Fruit fly (Drosophila melanogaster) whole organism, prepupa: ENCODE measurements around the gene btl.

Experiments
- CG6163 ChIP-seq: fragments of 200-800 bp; sonication (Bioruptor generic); IDR thresholded peaks from 3 replicates; pipeline ENCODE4 v1.3.6; 2022; ENCODE audit warnings: missing biosample characterization, missing genetic modification characterization
- CG6792 ChIP-seq: fragments of 200-800 bp; sonication (Bioruptor generic); optimal IDR thresholded peaks from 3 replicates; lab custom pipeline; 2016; ENCODE audit warnings: missing biosample characterization, missing genetic modification characterization
- Eip78C ChIP-seq: fragments of 200-800 bp; sonication (Bioruptor generic); peaks from one replicate; lab custom pipeline; 2016; ENCODE audit warnings: missing biosample characterization, missing genetic modification characterization
- Gug ChIP-seq: fragments of 200-800 bp; sonication (Bioruptor generic); IDR thresholded peaks from 2 replicates; pipeline ENCODE4 v1.3.6; 2022; ENCODE audit warnings: missing biosample characterization, missing genetic modification characterization
- Hr38 ChIP-seq: sonication (Bioruptor generic); optimal IDR thresholded peaks from 2 replicates; lab custom pipeline; 2016; ENCODE audit warnings: missing biosample characterization, missing genetic modification characterization
- OdsH ChIP-seq: fragments of 200-800 bp; sonication (Bioruptor generic); optimal IDR thresholded peaks from 3 replicates; lab custom pipeline; 2016; ENCODE audit warnings: missing biosample characterization, missing genetic modification characterization
- Sox14 ChIP-seq: fragments of 200-800 bp; sonication (Bioruptor generic); optimal IDR thresholded peaks from 3 replicates; lab custom pipeline; 2016; ENCODE audit warnings: missing biosample characterization, missing genetic modification characterization
- achi ChIP-seq: fragments of 200-800 bp; sonication (Bioruptor generic); optimal IDR thresholded peaks from 3 replicates; lab custom pipeline; 2016; ENCODE audit warnings: missing biosample characterization, missing genetic modification characterization
- eg ChIP-seq: fragments of 200-800 bp; sonication (Bioruptor generic); IDR thresholded peaks from 3 replicates; pipeline ENCODE4 v1.3.6; 2022; ENCODE audit warnings: missing biosample characterization, missing genetic modification characterization
- fd59A ChIP-seq: fragments of 200-800 bp; sonication (Bioruptor generic); optimal IDR thresholded peaks from 2 replicates; lab custom pipeline; 2017; ENCODE audit warnings: missing biosample characterization, mild to moderate bottlenecking, missing genetic modification characterization, missing genetic modification reagents
- svp ChIP-seq: fragments of 200-800 bp; sonication (Bioruptor generic); peaks from one replicate; lab custom pipeline; 2016; ENCODE audit warnings: missing biosample characterization, missing genetic modification characterization
- vri ChIP-seq: fragments of 200-800 bp; sonication (Bioruptor generic); optimal IDR thresholded peaks from 3 replicates; lab custom pipeline; 2016; ENCODE audit warnings: missing biosample characterization, mild to moderate bottlenecking, missing genetic modification characterization

dm6 chr3L:14089516-14089915 lies 13.9 kb downstream of the btl start:
- TF ChIP-seq Eip78C (GFP tag; lab: Kevin White, UChicago) (no peak), svp (GFP tag; lab: Kevin White, UChicago) (no peak), Hr38 (no peak), Sox14 (GFP tag; lab: Kevin White, UChicago) (no peak), CG6792 (GFP tag; lab: Kevin White, UChicago) (no peak), Gug (GFP tag; lab: Robert Waterston, UW) (no peak), eg (GFP tag; lab: Robert Waterston, UW) (no peak), fd59A (GFP tag; lab: Kevin White, UChicago) (no peak), vri (GFP tag; lab: Kevin White, UChicago) (no peak), OdsH (GFP tag; lab: Kevin White, UChicago) (no peak), CG6163 (no peak), achi (GFP tag; lab: Kevin White, UChicago) (no peak)
